Fruit fly (Drosophila melanogaster): ENCODE data around the gene CG16772.

dm6 chr2L:19935085-19935846 is 27.2 kb upstream of the CG16772 start:
- no peak for TF ChIP-seq CG33017 (tag; optimal IDR thresholded peaks at IDR 0.05)
- no peak for TF ChIP-seq Hr96 (GFP tag; optimal IDR thresholded peaks at IDR 0.05)
- TF ChIP-seq Crg-1 (GFP tag; optimal IDR thresholded peaks at IDR 0.05), result no peak
- TF ChIP-seq kay (GFP tag; ENCODE audit: borderline replicate concordance), result no peak
- no peak for TF ChIP-seq CG11617 (GFP tag; optimal IDR thresholded peaks at IDR 0.05)
- TF ChIP-seq toe (GFP tag; optimal IDR thresholded peaks at IDR 0.05), result no peak
- TF ChIP-seq cnc (optimal IDR thresholded peaks at IDR 0.05), result no peak
- peak; percentile 93 for TF ChIP-seq tj (GFP tag; optimal IDR thresholded peaks at IDR 0.05)
- TF ChIP-seq CG5204 (GFP tag; optimal IDR thresholded peaks at IDR 0.05), result peak; percentile 15
